Fruit fly (Drosophila melanogaster): Measurements from ENCODE around the gene CG11760.

DNA sequence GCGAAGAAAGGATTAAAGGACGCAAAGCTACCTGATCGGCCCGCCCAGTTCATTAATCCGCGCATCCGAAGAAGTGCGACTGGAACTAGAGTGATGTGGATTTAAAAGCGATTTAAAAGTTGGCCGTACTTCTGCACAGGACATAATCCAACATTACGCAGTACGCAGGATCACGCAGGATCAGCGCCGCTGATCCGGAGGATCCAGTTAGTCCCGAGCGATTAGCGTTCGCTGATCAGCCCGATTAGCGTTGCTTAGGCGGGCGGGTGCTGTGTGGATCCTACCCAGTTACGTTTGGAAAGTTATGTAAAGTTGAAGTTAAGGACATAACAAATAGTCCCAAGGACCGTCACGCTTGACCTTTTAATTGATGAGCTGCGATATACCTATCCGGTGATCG lies 19.8 kb upstream of the CG11760 start:
- TF ChIP-seq Dll (optimal IDR thresholded peaks at IDR 0.05) (no peak), usp (GFP tag; optimal IDR thresholded peaks at IDR 0.05) (no peak), psq (optimal IDR thresholded peaks at IDR 0.05) (no peak), CG8478 (optimal IDR thresholded peaks at IDR 0.05) (no peak)

Measured in whole organism.